Worm (Caenorhabditis elegans) whole organism, L4 larva: ENCODE data around the gene alh-4.

ENCODE experiments used
- D1046.2 ChIP-seq: fragments of 200-800 bp; sonication (Bioruptor generic); IDR thresholded peaks from 2 replicates; pipeline ENCODE4 v1.3.6; 2022; ENCODE audit warnings: missing genetic modification characterization, missing compliant biosample characterization
- F10B5.3 ChIP-seq: sonication (generic microtip); optimal IDR thresholded peaks from 2 replicates; lab custom pipeline; 2016; ENCODE audit warnings: mild to moderate bottlenecking, missing genetic modification characterization, missing compliant biosample characterization
- F26F4.8 ChIP-seq: fragments of 200-800 bp; sonication (Bioruptor generic); conservative IDR thresholded peaks from 2 replicates; pipeline ENCODE4 v1.3.6; 2022; ENCODE audit warnings: missing genetic modification characterization, missing compliant biosample characterization
- F44E2.7 ChIP-seq: fragments of 200-800 bp; sonication (Bioruptor generic); IDR thresholded peaks from 2 replicates; pipeline ENCODE4 v2.1.2; 2022; ENCODE audit warnings: missing genetic modification characterization, missing compliant biosample characterization
- F49E8.2 ChIP-seq: sonication (generic microtip); optimal IDR thresholded peaks from 2 replicates; lab custom pipeline; 2016; ENCODE audit warnings: missing compliant biosample characterization, mild to moderate bottlenecking, missing genetic modification characterization, borderline replicate concordance
- R02D3.7 ChIP-seq: fragments of 150-350 bp; sonication (generic microtip); optimal IDR thresholded peaks from 3 replicates; lab custom pipeline; 2014; ENCODE audit warnings: missing biosample characterization, missing genetic modification characterization
- T26A8.4 ChIP-seq: fragments of 200-800 bp; sonication (Bioruptor generic); IDR thresholded peaks from 2 replicates; pipeline ENCODE4 v1.3.6; 2022; ENCODE audit warnings: missing genetic modification characterization, missing compliant biosample characterization
- Y105C5A.15 ChIP-seq: fragments of 200-800 bp; sonication (Bioruptor generic); IDR thresholded peaks from 2 replicates; pipeline ENCODE4 v1.3.6; 2022; ENCODE audit warnings: missing genetic modification characterization, missing compliant biosample characterization
- Y48G9A.11 ChIP-seq: fragments of 200-800 bp; sonication (Bioruptor generic); IDR thresholded peaks from 2 replicates; pipeline ENCODE4 v1.3.6; 2022; ENCODE audit warnings: missing genetic modification reagents, missing genetic modification characterization, missing compliant biosample characterization
- Y75B8A.6 ChIP-seq: fragments of 200-800 bp; sonication (Bioruptor generic); IDR thresholded peaks from 2 replicates; pipeline ENCODE4 v1.3.6; 2022; ENCODE audit warnings: missing genetic modification reagents, missing genetic modification characterization, missing compliant biosample characterization
- ZK337.2 ChIP-seq: fragments of 200-800 bp; sonication (Bioruptor generic); IDR thresholded peaks from 2 replicates; pipeline ENCODE4 v1.3.6; 2022; ENCODE audit warnings: missing genetic modification reagents, missing genetic modification characterization, missing compliant biosample characterization
- ZK546.5 ChIP-seq, 2 experiments: sonication (generic microtip); optimal IDR thresholded peaks; 2 replicates each; lab custom pipeline; 2017; ENCODE audit warnings: missing biosample characterization in 2 of 2, missing genetic modification characterization in 2 of 2
- aha-1 ChIP-seq: fragments of 150-350 bp; peaks from one replicate; lab custom pipeline; 2014; ENCODE audit warnings: missing biosample characterization, missing genetic modification characterization
- aly-2 ChIP-seq: sonication (generic microtip); optimal IDR thresholded peaks from 2 replicates; lab custom pipeline; 2018; ENCODE audit warnings: missing biosample characterization, missing genetic modification characterization
- ama-1 ChIP-seq: fragments of 150-350 bp; optimal IDR thresholded peaks from 2 replicates; lab custom pipeline; 2014; ENCODE audit warnings: inconsistent platforms, mixed read lengths
- arid-1 ChIP-seq: fragments of 200-800 bp; sonication (Bioruptor generic); conservative IDR thresholded peaks from 2 replicates; pipeline ENCODE4 v1.3.6; 2022; ENCODE audit warnings: missing genetic modification reagents, missing genetic modification characterization, missing compliant biosample characterization
- ceh-28 ChIP-seq: fragments of 150-350 bp; optimal IDR thresholded peaks from 2 replicates; lab custom pipeline; 2014; ENCODE audit warnings: missing biosample characterization, missing genetic modification reagents, missing genetic modification characterization
- ceh-32 ChIP-seq: sonication (generic microtip); optimal IDR thresholded peaks from 2 replicates; lab custom pipeline; 2016; ENCODE audit warnings: mild to moderate bottlenecking, missing genetic modification characterization, missing compliant biosample characterization; ENCODE audit not compliant: poor library complexity
- ctbp-1 ChIP-seq: fragments of 200-800 bp; sonication (Bioruptor generic); IDR thresholded peaks from 2 replicates; pipeline ENCODE4 v1.3.6; 2022; ENCODE audit warnings: missing genetic modification reagents, missing genetic modification characterization, missing compliant biosample characterization
- daf-12 ChIP-seq: fragments of 150-350 bp; optimal IDR thresholded peaks from 2 replicates; lab custom pipeline; 2014; ENCODE audit warnings: missing biosample characterization, missing genetic modification reagents, missing genetic modification characterization
- daf-19 ChIP-seq: fragments of 200-800 bp; sonication (Bioruptor generic); conservative IDR thresholded peaks from 2 replicates; pipeline ENCODE4 v1.3.6; 2022; ENCODE audit warnings: missing genetic modification characterization, missing compliant biosample characterization
- daf-8 ChIP-seq: fragments of 200-800 bp; sonication (Bioruptor generic); IDR thresholded peaks from 2 replicates; pipeline ENCODE4 v1.3.6; 2022; ENCODE audit warnings: missing genetic modification characterization, missing compliant biosample characterization
- dmd-6 ChIP-seq: fragments of 200-800 bp; sonication (Bioruptor generic); IDR thresholded peaks from 2 replicates; pipeline ENCODE4 v1.3.6; 2022; ENCODE audit warnings: missing genetic modification reagents, missing genetic modification characterization, missing compliant biosample characterization
- dmd-8 ChIP-seq: fragments of 200-800 bp; sonication (Bioruptor generic); IDR thresholded peaks from 2 replicates; pipeline ENCODE4 v1.3.6; 2022; ENCODE audit warnings: missing genetic modification characterization, missing compliant biosample characterization
- dmd-9 ChIP-seq: fragments of 200-800 bp; sonication (Bioruptor generic); IDR thresholded peaks from 2 replicates; pipeline ENCODE4 v1.3.6; 2022; ENCODE audit warnings: missing genetic modification reagents, missing genetic modification characterization, missing compliant biosample characterization
- dve-1 ChIP-seq: sonication (generic microtip); optimal IDR thresholded peaks from 2 replicates; lab custom pipeline; 2017; ENCODE audit warnings: antibody characterized with exemption, mild to moderate bottlenecking, missing genetic modification characterization, missing compliant biosample characterization; ENCODE audit not compliant: insufficient read depth
- egl-43 ChIP-seq: fragments of 200-800 bp; sonication (Bioruptor generic); IDR thresholded peaks from 2 replicates; pipeline ENCODE4 v1.3.6; 2022; ENCODE audit warnings: missing genetic modification reagents, missing genetic modification characterization, missing compliant biosample characterization
- fos-1 ChIP-seq: fragments of 150-350 bp; optimal IDR thresholded peaks from 2 replicates; lab custom pipeline; 2014; ENCODE audit warnings: missing biosample characterization, missing genetic modification characterization
- hlh-11 ChIP-seq: fragments of 200-800 bp; sonication (Bioruptor generic); optimal IDR thresholded peaks from 2 replicates; lab custom pipeline; 2018; ENCODE audit warnings: mild to moderate bottlenecking, missing genetic modification characterization, missing compliant biosample characterization
- lim-7 ChIP-seq: fragments of 200-800 bp; sonication (Bioruptor generic); IDR thresholded peaks from 2 replicates; pipeline ENCODE4 v1.3.6; 2022; ENCODE audit warnings: missing genetic modification characterization, missing compliant biosample characterization
- lin-1 ChIP-seq: fragments of 200-800 bp; sonication (Bioruptor generic); IDR thresholded peaks from 2 replicates; pipeline ENCODE4 v1.3.6; 2022; ENCODE audit warnings: missing genetic modification reagents, missing genetic modification characterization, missing compliant biosample characterization
- lin-15B ChIP-seq: fragments of 150-350 bp; sonication (generic microtip); optimal IDR thresholded peaks from 3 replicates; lab custom pipeline; 2014; ENCODE audit warnings: missing biosample characterization, missing genetic modification characterization
- madf-5 ChIP-seq, 2 experiments: fragments of 200-800 bp; sonication (Bioruptor generic); IDR thresholded peaks; 2 replicates each; pipeline ENCODE4 v1.3.6; 2022; ENCODE audit warnings: missing compliant biosample characterization in 2 of 2, missing genetic modification characterization in 2 of 2
- mdt-29 ChIP-seq: fragments of 200-800 bp; sonication (Bioruptor generic); IDR thresholded peaks from 2 replicates; pipeline ENCODE4 v1.3.6; 2022; ENCODE audit warnings: missing genetic modification reagents, missing genetic modification characterization, missing compliant biosample characterization
- mep-1 ChIP-seq: fragments of 150-350 bp; sonication (generic microtip); optimal IDR thresholded peaks from 3 replicates; lab custom pipeline; 2014; ENCODE audit warnings: missing biosample characterization, missing genetic modification characterization
- mes-2 ChIP-seq: sonication (generic microtip); optimal IDR thresholded peaks from 2 replicates; lab custom pipeline; 2016; ENCODE audit warnings: missing genotype, mild to moderate bottlenecking, missing genetic modification characterization, missing compliant biosample characterization; ENCODE audit not compliant: poor library complexity, severe bottlenecking
- nhr-11 ChIP-seq: fragments of 150-350 bp; optimal IDR thresholded peaks from 2 replicates; lab custom pipeline; 2014; ENCODE audit warnings: missing biosample characterization, missing genetic modification characterization
- nhr-111 ChIP-seq: fragments of 200-800 bp; sonication (Bioruptor generic); optimal IDR thresholded peaks from 2 replicates; lab custom pipeline; 2018; ENCODE audit warnings: mild to moderate bottlenecking, missing genetic modification characterization, missing compliant biosample characterization
- nhr-77 ChIP-seq: fragments of 150-350 bp; optimal IDR thresholded peaks from 2 replicates; lab custom pipeline; 2014; ENCODE audit warnings: missing biosample characterization, missing genetic modification characterization
- pqm-1 ChIP-seq: sonication (generic microtip); optimal IDR thresholded peaks from 2 replicates; lab custom pipeline; 2017; ENCODE audit warnings: missing biosample characterization, missing genetic modification characterization
- sdz-12 ChIP-seq: fragments of 200-800 bp; sonication (Bioruptor generic); optimal IDR thresholded peaks from 2 replicates; lab custom pipeline; 2018; ENCODE audit warnings: mild to moderate bottlenecking, missing genetic modification characterization, missing compliant biosample characterization
- set-16 ChIP-seq: fragments of 200-800 bp; sonication (Bioruptor generic); IDR thresholded peaks from 2 replicates; pipeline ENCODE4 v1.3.6; 2022; ENCODE audit warnings: missing genetic modification reagents, missing genetic modification characterization, missing compliant biosample characterization
- snpc-4 ChIP-seq: fragments of 150-350 bp; optimal IDR thresholded peaks from 2 replicates; lab custom pipeline; 2014; ENCODE audit warnings: missing biosample characterization, missing genetic modification characterization
- spr-3 ChIP-seq: fragments of 200-800 bp; sonication (Bioruptor generic); optimal IDR thresholded peaks from 2 replicates; lab custom pipeline; 2018; ENCODE audit warnings: mild to moderate bottlenecking, missing genetic modification characterization, missing compliant biosample characterization
- unc-62 ChIP-seq, 3 experiments: fragments of 150-350 bp in 1 of 3; sonication (generic microtip); optimal IDR thresholded peaks in 2 of 3; peaks in 1 of 3; 1 replicate in 1 of 3; 2 replicates in 2 of 3; lab custom pipeline; 2014 to 2017; ENCODE audit warnings: missing biosample characterization in 3 of 3, missing genetic modification characterization in 3 of 3, missing genetic modification reagents in 3 of 3, missing genotype in 1 of 3
- zag-1 ChIP-seq: fragments of 150-350 bp; optimal IDR thresholded peaks from 2 replicates; lab custom pipeline; 2014; ENCODE audit warnings: missing biosample characterization, missing genetic modification characterization
- zfp-2 ChIP-seq: sonication (generic microtip); optimal IDR thresholded peaks from 2 replicates; lab custom pipeline; 2016; ENCODE audit warnings: mild to moderate bottlenecking, missing genetic modification characterization, missing compliant biosample characterization
- zip-11 ChIP-seq: fragments of 200-800 bp; sonication (Bioruptor generic); IDR thresholded peaks from 2 replicates; pipeline ENCODE4 v1.3.6; 2022; ENCODE audit warnings: missing genetic modification characterization, missing compliant biosample characterization
- zip-2 ChIP-seq: fragments of 150-350 bp; optimal IDR thresholded peaks from 2 replicates; lab custom pipeline; 2014; ENCODE audit warnings: missing biosample characterization, missing genetic modification characterization
- ztf-11 ChIP-seq: fragments of 150-350 bp; optimal IDR thresholded peaks from 2 replicates; lab custom pipeline; 2014; ENCODE audit warnings: missing biosample characterization, missing genetic modification characterization

alh-4 gene

DNA sequence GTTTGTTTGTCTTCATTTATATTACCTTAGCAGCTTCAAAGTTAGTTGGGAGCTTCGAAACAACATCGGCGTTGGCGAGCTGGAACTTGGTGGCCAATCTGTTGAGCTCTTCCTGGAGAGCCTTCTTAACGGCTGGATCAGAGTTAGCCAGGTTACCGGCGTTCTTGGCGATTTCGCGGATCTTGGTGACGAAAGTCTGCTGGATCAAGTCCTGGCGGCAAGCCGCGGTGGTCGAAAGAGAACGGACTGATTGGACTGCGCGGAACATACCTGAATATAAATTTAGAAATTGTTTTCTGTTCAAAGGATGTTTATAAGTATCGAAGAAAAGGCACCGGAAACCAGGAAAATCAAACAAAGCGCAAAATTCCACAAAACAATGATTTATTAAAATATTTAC lies 2.9 kb downstream of the alh-4 start, which contains the start of gene atp-4:
Gene atp-4, minus strand, starts transcription at position 270 of the 400 bp plus-strand sequence.
- TF ChIP-seq nhr-11 (tag; lab: Kevin White, UChicago) (no peak), zip-2 (no peak), lin-15B (tag; lab: Kevin White, UChicago) (no peak), nhr-111 (no peak), ceh-28 (tag; lab: Kevin White, UChicago) (no peak), ctbp-1 (GFP tag; lab: Robert Waterston, UW) (no peak), mep-1 (tag; lab: Kevin White, UChicago) (no peak), pqm-1 (no peak), F49E8.2 (tag; lab: Kevin White, UChicago) (no peak), dve-1 (tag; lab: Kevin White, UChicago) (no peak), F44E2.7 (GFP tag; lab: Robert Waterston, UW) (no peak), fos-1 (no peak), T26A8.4 (no peak), dmd-9 (GFP tag; lab: Robert Waterston, UW) (0 out of 2 replicates have a peak, but pooled peaks have one; percentile 15), sdz-12 (GFP tag; lab: Kevin White, UChicago) (peak; percentile 51), zag-1 (no peak), F10B5.3 (tag; lab: Kevin White, UChicago) (no peak), Y105C5A.15 (GFP tag; lab: Robert Waterston, UW) (no peak), mdt-29 (GFP tag; lab: Robert Waterston, UW) (0 out of 2 replicates have a peak, but pooled peaks have one; percentile 15), hlh-11 (tag; lab: Kevin White, UChicago) (no peak), mes-2 (no peak), ztf-11 (tag; lab: Kevin White, UChicago) (no peak), ceh-32 (tag; lab: Kevin White, UChicago) (no peak), unc-62 (GFP tag; optimal IDR thresholded peaks at IDR 0.05 in 1 of 2; lab: Kevin White, UChicago) (peak in 1 of 2 experiments; percentile 63), unc-62 (tag; optimal IDR thresholded peaks at IDR 0.05; lab: Kevin White, UChicago) (no peak), ZK546.5 (tag; optimal IDR thresholded peaks at IDR 0.05; lab: Kevin White, UChicago) (no peak), spr-3 (GFP tag; lab: Kevin White, UChicago) (no peak), F26F4.8 (GFP tag; lab: Robert Waterston, UW) (no peak), aly-2 (tag; lab: Kevin White, UChicago) (no peak), Y75B8A.6 (no peak), madf-5 (GFP tag; IDR thresholded peaks at IDR 0.05; lab: Robert Waterston, UW) (0 out of 4 replicates have a peak, but pooled peaks of 1 of the 2 experiments have one; percentile 67), lin-1 (GFP tag; lab: Robert Waterston, UW) (no peak), set-16 (GFP tag; lab: Robert Waterston, UW) (peak; percentile 68), R02D3.7 (tag; lab: Kevin White, UChicago) (no peak), zfp-2 (tag; lab: Kevin White, UChicago) (no peak), ZK337.2 (GFP tag; lab: Robert Waterston, UW) (no peak), daf-19 (GFP tag; lab: Robert Waterston, UW) (no peak), lim-7 (peak; percentile 29; the same call in 1 of the 2 replicates), arid-1 (GFP tag; lab: Robert Waterston, UW) (no peak), daf-12 (tag; lab: Kevin White, UChicago) (no peak), zip-11 (GFP tag; lab: Robert Waterston, UW) (no peak), Y48G9A.11 (GFP tag; lab: Robert Waterston, UW) (peak; percentile 72), ama-1 (lab: Kevin White, UChicago) (peak; percentile 87), D1046.2 (0 out of 2 replicates have a peak, but pooled peaks have one; percentile 76), daf-8 (GFP tag; lab: Robert Waterston, UW) (no peak), dmd-6 (GFP tag; lab: Robert Waterston, UW) (no peak), nhr-77 (no peak), aha-1 (tag; lab: Kevin White, UChicago) (no peak), egl-43 (GFP tag; lab: Robert Waterston, UW) (peak; percentile 14; the same call in 1 of the 2 replicates), snpc-4 (tag; lab: Kevin White, UChicago) (no peak), dmd-8 (GFP tag; lab: Robert Waterston, UW) (0 out of 2 replicates have a peak, but pooled peaks have one; percentile 25)
